Worm (Caenorhabditis elegans): ENCODE results near the gene F13B12.4.

- TF ChIP-seq aly-2 (tag; optimal IDR thresholded peaks at IDR 0.05) = no peak
- no peak for TF ChIP-seq snpc-4 (tag; optimal IDR thresholded peaks at IDR 0.05)
- TF ChIP-seq hlh-11 (tag; optimal IDR thresholded peaks at IDR 0.05) = no peak
- TF ChIP-seq F37D6.2 (tag; optimal IDR thresholded peaks at IDR 0.05) = no peak
- no peak for TF ChIP-seq fos-1 (tag; optimal IDR thresholded peaks at IDR 0.05)
- TF ChIP-seq daf-12 (tag; optimal IDR thresholded peaks at IDR 0.05) = no peak
- TF ChIP-seq lin-13 (GFP tag; optimal IDR thresholded peaks at IDR 0.05) = no peak
- no peak for TF ChIP-seq Y75B8A.6 (GFP tag; IDR thresholded peaks at IDR 0.05)
- no peak for TF ChIP-seq attf-4 (tag; optimal IDR thresholded peaks at IDR 0.05)
- no peak for TF ChIP-seq R02D3.7 (tag; optimal IDR thresholded peaks at IDR 0.05)
- TF ChIP-seq nhr-48 (tag; optimal IDR thresholded peaks at IDR 0.05) = no peak
- TF ChIP-seq hlh-30 (tag; optimal IDR thresholded peaks at IDR 0.05; ENCODE audit: insufficient read depth) = no peak
- no peak for TF ChIP-seq ceh-28 (tag; optimal IDR thresholded peaks at IDR 0.05)
- no peak for TF ChIP-seq pha-4 (GFP tag; IDR thresholded peaks at IDR 0.05)
- no peak for TF ChIP-seq pha-4 (tag; optimal IDR thresholded peaks at IDR 0.05)
Measured at ce11 chrIV:10489409-10489808, 39.7 kb upstream of the F13B12.4 start.

All from whole organism, L4 larva.